Worm (Caenorhabditis elegans): ENCODE results near the gene gpx-3.

The gpx-3 gene

ce11 chrX:9551112-9551511, 36.6 kb upstream of the gpx-3 start (continued):
- TF ChIP-seq ZK546.5 (tag; optimal IDR thresholded peaks at IDR 0.05) (no peak), rbr-2 (tag; optimal IDR thresholded peaks at IDR 0.05) (peak; percentile 83), attf-4 (tag; optimal IDR thresholded peaks at IDR 0.05) (no peak), dve-1 (tag; optimal IDR thresholded peaks at IDR 0.05; ENCODE audit: insufficient read depth) (peak; percentile 77), php-3 (GFP tag; IDR thresholded peaks at IDR 0.05) (0 out of 2 replicates have a peak, but pooled peaks have one; percentile 49), zag-1 (tag; optimal IDR thresholded peaks at IDR 0.05) (no peak), D1046.2 (GFP tag; IDR thresholded peaks at IDR 0.05) (no peak), nhr-10 (tag; optimal IDR thresholded peaks at IDR 0.05) (no peak)

- no peak for TF ChIP-seq ceh-82 (tag; optimal IDR thresholded peaks at IDR 0.05)
- TF ChIP-seq madf-9 (GFP tag; conservative IDR thresholded peaks at IDR 0.05): 0 out of 2 replicates have a peak, but pooled peaks have one; percentile 4
- TF ChIP-seq snpc-4 (tag; optimal IDR thresholded peaks at IDR 0.05): no peak
- no peak for TF ChIP-seq daf-16 (GFP tag; optimal IDR thresholded peaks at IDR 0.05)
- TF ChIP-seq daf-16 (tag; optimal IDR thresholded peaks at IDR 0.05): peak; percentile 53
- TF ChIP-seq ceh-32 (tag; optimal IDR thresholded peaks at IDR 0.05; ENCODE audit: poor library complexity): no peak
- TF ChIP-seq nhr-102 (tag; optimal IDR thresholded peaks at IDR 0.05): no peak
- TF ChIP-seq ztf-7 (tag; optimal IDR thresholded peaks at IDR 0.05): no peak
- no peak for TF ChIP-seq daf-12 (tag; optimal IDR thresholded peaks at IDR 0.05)
- no peak for TF ChIP-seq nhr-237 (tag; optimal IDR thresholded peaks at IDR 0.05)
- TF ChIP-seq lim-7 (GFP tag; IDR thresholded peaks at IDR 0.05): no peak
- TF ChIP-seq daf-19 (GFP tag; conservative IDR thresholded peaks at IDR 0.05): no peak
- TF ChIP-seq mdl-1 (tag; optimal IDR thresholded peaks at IDR 0.05): peak; percentile 4 to 40
- TF ChIP-seq Y75B8A.6 (GFP tag; IDR thresholded peaks at IDR 0.05): no peak
- TF ChIP-seq php-3 (GFP tag; IDR thresholded peaks at IDR 0.05): no peak
- TF ChIP-seq sdz-12 (GFP tag; optimal IDR thresholded peaks at IDR 0.05): no peak
- no peak for TF ChIP-seq ZK337.2 (GFP tag; IDR thresholded peaks at IDR 0.05)
- TF ChIP-seq F44E2.7 (GFP tag; IDR thresholded peaks at IDR 0.05): no peak
- TF ChIP-seq madf-5 (GFP tag; IDR thresholded peaks at IDR 0.05): no peak
- no peak for TF ChIP-seq egl-27 (tag; optimal IDR thresholded peaks at IDR 0.05)
- TF ChIP-seq nhr-6 (tag; optimal IDR thresholded peaks at IDR 0.05): no peak
- no peak for TF ChIP-seq cey-2 (tag; optimal IDR thresholded peaks at IDR 0.05; ENCODE audit: borderline replicate concordance, insufficient read depth)
- TF ChIP-seq nhr-76 (tag; optimal IDR thresholded peaks at IDR 0.05): no peak
- peak; percentile 55 for TF ChIP-seq hmg-1.1 (GFP tag; IDR thresholded peaks at IDR 0.05)
- TF ChIP-seq fkh-10 (GFP tag; optimal IDR thresholded peaks at IDR 0.05): no peak
- TF ChIP-seq nhr-41 (GFP tag; IDR thresholded peaks at IDR 0.05): no peak
- no peak for TF ChIP-seq nhr-77 (tag; optimal IDR thresholded peaks at IDR 0.05)
- TF ChIP-seq nhr-11 (tag; optimal IDR thresholded peaks at IDR 0.05): no peak
- TF ChIP-seq skn-1 (tag; optimal IDR thresholded peaks at IDR 0.05): no peak
- TF ChIP-seq arid-1 (GFP tag; conservative IDR thresholded peaks at IDR 0.05): no peak
- no peak for TF ChIP-seq gei-8 (GFP tag; optimal IDR thresholded peaks at IDR 0.05)
- no peak for TF ChIP-seq ceh-28 (tag; optimal IDR thresholded peaks at IDR 0.05)
- TF ChIP-seq rbr-2 (tag; optimal IDR thresholded peaks at IDR 0.05): peak; percentile 32
- no peak for TF ChIP-seq Y48G9A.11 (GFP tag; IDR thresholded peaks at IDR 0.05)
- no peak for TF ChIP-seq ctbp-1 (GFP tag; IDR thresholded peaks at IDR 0.05)
- TF ChIP-seq tra-1 (GFP tag; IDR thresholded peaks at IDR 0.05): no peak
- TF ChIP-seq unc-130 (GFP tag; optimal IDR thresholded peaks at IDR 0.05): no peak
- TF ChIP-seq nhr-25 (tag; optimal IDR thresholded peaks at IDR 0.05; ENCODE audit: borderline replicate concordance, insufficient read depth): no peak
- no peak for TF ChIP-seq hif-1 (tag; optimal IDR thresholded peaks at IDR 0.05)
- TF ChIP-seq lin-38 (GFP tag; IDR thresholded peaks at IDR 0.05): peak; percentile 28; the same call in 1 of the 2 replicates
- TF ChIP-seq Y5F2A.4 (GFP tag; optimal IDR thresholded peaks at IDR 0.05): no peak
- TF ChIP-seq dve-1 (tag; optimal IDR thresholded peaks at IDR 0.05; ENCODE audit: insufficient read depth): peak; percentile 44
- TF ChIP-seq F10B5.3 (tag; optimal IDR thresholded peaks at IDR 0.05): no peak
- peak; percentile 81 for TF ChIP-seq hlh-30 (tag; optimal IDR thresholded peaks at IDR 0.05; ENCODE audit: insufficient read depth)
- TF ChIP-seq zag-1 (tag; optimal IDR thresholded peaks at IDR 0.05): no peak
These were observed 35.3 kb upstream of the gpx-3 start for ce11 chrX:9552404-9552803.

Data from whole organism, L4 larva.